Worm (Caenorhabditis elegans) whole organism, L4 larva: ENCODE measurements around the gene skr-19.

ENCODE experiments used
- F10B5.3 ChIP-seq: sonication (generic microtip); optimal IDR thresholded peaks from 2 replicates; lab custom pipeline; 2016; ENCODE audit warnings: mild to moderate bottlenecking, missing genetic modification characterization, missing compliant biosample characterization
- F37D6.2 ChIP-seq: sonication (generic microtip); optimal IDR thresholded peaks from 2 replicates; lab custom pipeline; 2016; ENCODE audit warnings: mild to moderate bottlenecking, missing genetic modification characterization, missing compliant biosample characterization
- F44E2.7 ChIP-seq: fragments of 200-800 bp; sonication (Bioruptor generic); IDR thresholded peaks from 2 replicates; pipeline ENCODE4 v2.1.2; 2022; ENCODE audit warnings: missing genetic modification characterization, missing compliant biosample characterization
- F49E8.2 ChIP-seq: sonication (generic microtip); optimal IDR thresholded peaks from 2 replicates; lab custom pipeline; 2016; ENCODE audit warnings: missing compliant biosample characterization, mild to moderate bottlenecking, missing genetic modification characterization, borderline replicate concordance
- T20F7.1 ChIP-seq: fragments of 200-800 bp; sonication (Bioruptor generic); optimal IDR thresholded peaks from 2 replicates; lab custom pipeline; 2018; ENCODE audit warnings: mild to moderate bottlenecking, missing genetic modification characterization, missing compliant biosample characterization
- Y105C5A.15 ChIP-seq: fragments of 200-800 bp; sonication (Bioruptor generic); IDR thresholded peaks from 2 replicates; pipeline ENCODE4 v1.3.6; 2022; ENCODE audit warnings: missing genetic modification characterization, missing compliant biosample characterization
- Y75B8A.6 ChIP-seq: fragments of 200-800 bp; sonication (Bioruptor generic); IDR thresholded peaks from 2 replicates; pipeline ENCODE4 v1.3.6; 2022; ENCODE audit warnings: missing genetic modification reagents, missing genetic modification characterization, missing compliant biosample characterization
- ZK546.5 ChIP-seq, 2 experiments: sonication (generic microtip); optimal IDR thresholded peaks; 2 replicates each; lab custom pipeline; 2017; ENCODE audit warnings: missing biosample characterization in 2 of 2, missing genetic modification characterization in 2 of 2
- aly-2 ChIP-seq: sonication (generic microtip); optimal IDR thresholded peaks from 2 replicates; lab custom pipeline; 2018; ENCODE audit warnings: missing biosample characterization, missing genetic modification characterization
- arid-1 ChIP-seq: fragments of 200-800 bp; sonication (Bioruptor generic); conservative IDR thresholded peaks from 2 replicates; pipeline ENCODE4 v1.3.6; 2022; ENCODE audit warnings: missing genetic modification reagents, missing genetic modification characterization, missing compliant biosample characterization
- attf-4 ChIP-seq: sonication (generic microtip); optimal IDR thresholded peaks from 3 replicates; lab custom pipeline; 2017; ENCODE audit warnings: missing biosample characterization, missing genetic modification characterization
- ceh-28 ChIP-seq: fragments of 150-350 bp; optimal IDR thresholded peaks from 2 replicates; lab custom pipeline; 2014; ENCODE audit warnings: missing biosample characterization, missing genetic modification reagents, missing genetic modification characterization
- ceh-44 ChIP-seq: fragments of 200-800 bp; sonication (Bioruptor generic); IDR thresholded peaks from 2 replicates; pipeline ENCODE4 v1.3.6; 2022; ENCODE audit warnings: missing genetic modification reagents, missing genetic modification characterization, missing compliant biosample characterization
- ceh-82 ChIP-seq: sonication (generic microtip); optimal IDR thresholded peaks from 2 replicates; lab custom pipeline; 2017; ENCODE audit warnings: missing biosample characterization, missing genetic modification characterization
- ctbp-1 ChIP-seq: fragments of 200-800 bp; sonication (Bioruptor generic); IDR thresholded peaks from 2 replicates; pipeline ENCODE4 v1.3.6; 2022; ENCODE audit warnings: missing genetic modification reagents, missing genetic modification characterization, missing compliant biosample characterization
- daf-12 ChIP-seq: fragments of 150-350 bp; optimal IDR thresholded peaks from 2 replicates; lab custom pipeline; 2014; ENCODE audit warnings: missing biosample characterization, missing genetic modification reagents, missing genetic modification characterization
- dpl-1 ChIP-seq: fragments of 150-350 bp; optimal IDR thresholded peaks from 2 replicates; lab custom pipeline; 2014; ENCODE audit warnings: missing biosample characterization, missing genetic modification reagents, missing genetic modification characterization
- dve-1 ChIP-seq: sonication (generic microtip); optimal IDR thresholded peaks from 2 replicates; lab custom pipeline; 2017; ENCODE audit warnings: antibody characterized with exemption, mild to moderate bottlenecking, missing genetic modification characterization, missing compliant biosample characterization; ENCODE audit not compliant: insufficient read depth
- gei-8 ChIP-seq: fragments of 200-800 bp; sonication (Bioruptor generic); optimal IDR thresholded peaks from 2 replicates; lab custom pipeline; 2018; ENCODE audit warnings: mild to moderate bottlenecking, missing genetic modification characterization, missing compliant biosample characterization
- hlh-11 ChIP-seq: fragments of 200-800 bp; sonication (Bioruptor generic); optimal IDR thresholded peaks from 2 replicates; lab custom pipeline; 2018; ENCODE audit warnings: mild to moderate bottlenecking, missing genetic modification characterization, missing compliant biosample characterization
- lin-1 ChIP-seq: fragments of 200-800 bp; sonication (Bioruptor generic); IDR thresholded peaks from 2 replicates; pipeline ENCODE4 v1.3.6; 2022; ENCODE audit warnings: missing genetic modification reagents, missing genetic modification characterization, missing compliant biosample characterization
- lin-15B ChIP-seq: fragments of 150-350 bp; sonication (generic microtip); optimal IDR thresholded peaks from 3 replicates; lab custom pipeline; 2014; ENCODE audit warnings: missing biosample characterization, missing genetic modification characterization
- lsy-2 ChIP-seq, 2 experiments: fragments of 150-350 bp in 1 of 2; sonication (generic microtip) in 1 of 2; optimal IDR thresholded peaks; 2 replicates each; lab custom pipeline; 2014 to 2017; ENCODE audit warnings: missing biosample characterization in 2 of 2, missing genetic modification characterization in 2 of 2
- madf-5 ChIP-seq, 2 experiments: fragments of 200-800 bp; sonication (Bioruptor generic); IDR thresholded peaks; 2 replicates each; pipeline ENCODE4 v1.3.6; 2022; ENCODE audit warnings: missing compliant biosample characterization in 2 of 2, missing genetic modification characterization in 2 of 2
- madf-9 ChIP-seq: fragments of 200-800 bp; sonication (Bioruptor generic); conservative IDR thresholded peaks from 2 replicates; pipeline ENCODE4 v1.3.6; 2022; ENCODE audit warnings: missing genetic modification reagents, missing genetic modification characterization, missing compliant biosample characterization
- mdt-29 ChIP-seq: fragments of 200-800 bp; sonication (Bioruptor generic); IDR thresholded peaks from 2 replicates; pipeline ENCODE4 v1.3.6; 2022; ENCODE audit warnings: missing genetic modification reagents, missing genetic modification characterization, missing compliant biosample characterization
- mes-2 ChIP-seq: sonication (generic microtip); optimal IDR thresholded peaks from 2 replicates; lab custom pipeline; 2016; ENCODE audit warnings: missing genotype, mild to moderate bottlenecking, missing genetic modification characterization, missing compliant biosample characterization; ENCODE audit not compliant: poor library complexity, severe bottlenecking
- mxl-2 ChIP-seq: fragments of 200-800 bp; sonication (Bioruptor generic); conservative IDR thresholded peaks from 2 replicates; pipeline ENCODE4 v1.3.6; 2022; ENCODE audit warnings: missing genetic modification reagents, missing genetic modification characterization, missing compliant biosample characterization
- nhr-10 ChIP-seq: fragments of 150-350 bp; optimal IDR thresholded peaks from 2 replicates; lab custom pipeline; 2014; ENCODE audit warnings: missing biosample characterization, missing genetic modification characterization
- nhr-102 ChIP-seq: sonication (generic microtip); optimal IDR thresholded peaks from 2 replicates; lab custom pipeline; 2016; ENCODE audit warnings: mild to moderate bottlenecking, missing genetic modification characterization, moderate library complexity, missing compliant biosample characterization
- nhr-11 ChIP-seq: fragments of 150-350 bp; optimal IDR thresholded peaks from 2 replicates; lab custom pipeline; 2014; ENCODE audit warnings: missing biosample characterization, missing genetic modification characterization
- nhr-111 ChIP-seq: fragments of 200-800 bp; sonication (Bioruptor generic); optimal IDR thresholded peaks from 2 replicates; lab custom pipeline; 2018; ENCODE audit warnings: mild to moderate bottlenecking, missing genetic modification characterization, missing compliant biosample characterization
- nhr-25 ChIP-seq: sonication (generic microtip); optimal IDR thresholded peaks from 2 replicates; lab custom pipeline; 2017; ENCODE audit warnings: missing genetic modification characterization, mild to moderate bottlenecking, missing compliant biosample characterization, antibody characterized with exemption, moderate library complexity, borderline replicate concordance; ENCODE audit not compliant: insufficient read depth
- nhr-28 ChIP-seq: fragments of 150-350 bp; optimal IDR thresholded peaks from 2 replicates; lab custom pipeline; 2014; ENCODE audit warnings: missing biosample characterization, missing genetic modification characterization
- nhr-6 ChIP-seq: fragments of 150-350 bp; optimal IDR thresholded peaks from 2 replicates; lab custom pipeline; 2014; ENCODE audit warnings: missing biosample characterization, missing genetic modification characterization
- nhr-76 ChIP-seq: fragments of 150-350 bp; optimal IDR thresholded peaks from 2 replicates; lab custom pipeline; 2014; ENCODE audit warnings: missing biosample characterization, missing genetic modification characterization
- nhr-77 ChIP-seq: fragments of 150-350 bp; optimal IDR thresholded peaks from 2 replicates; lab custom pipeline; 2014; ENCODE audit warnings: missing biosample characterization, missing genetic modification characterization
- pha-4 ChIP-seq, 2 experiments: fragments of 150-350 bp in 1 of 2; fragments of 200-800 bp in 1 of 2; sonication (Bioruptor generic) in 1 of 2; IDR thresholded peaks in 1 of 2; optimal IDR thresholded peaks in 1 of 2; 2 replicates each; pipeline versions ENCODE4 v1.3.6 to Lab custom; 2014 to 2022; ENCODE audit warnings: missing genetic modification characterization in 2 of 2, missing genetic modification reagents in 2 of 2, missing biosample characterization in 1 of 2, missing compliant biosample characterization in 1 of 2
- php-3 ChIP-seq: fragments of 200-800 bp; sonication (Bioruptor generic); IDR thresholded peaks from 2 replicates; pipeline ENCODE4 v1.3.6; 2022; ENCODE audit warnings: missing genetic modification reagents, missing genetic modification characterization, missing compliant biosample characterization
- pqm-1 ChIP-seq: sonication (generic microtip); optimal IDR thresholded peaks from 2 replicates; lab custom pipeline; 2017; ENCODE audit warnings: missing biosample characterization, missing genetic modification characterization
- rbr-2 ChIP-seq: sonication (generic microtip); optimal IDR thresholded peaks from 2 replicates; lab custom pipeline; 2016; ENCODE audit warnings: missing genotype, missing genetic modification characterization, missing compliant biosample characterization
- saeg-2 ChIP-seq: fragments of 200-800 bp; sonication (Bioruptor generic); IDR thresholded peaks from 2 replicates; pipeline ENCODE4 v1.3.6; 2022; ENCODE audit warnings: missing genetic modification reagents, missing genetic modification characterization, missing compliant biosample characterization
- set-16 ChIP-seq: fragments of 200-800 bp; sonication (Bioruptor generic); IDR thresholded peaks from 2 replicates; pipeline ENCODE4 v1.3.6; 2022; ENCODE audit warnings: missing genetic modification reagents, missing genetic modification characterization, missing compliant biosample characterization
- skn-1 ChIP-seq: fragments of 150-350 bp; optimal IDR thresholded peaks from 2 replicates; lab custom pipeline; 2014; ENCODE audit warnings: missing biosample characterization, missing genetic modification characterization
- spr-3 ChIP-seq: fragments of 200-800 bp; sonication (Bioruptor generic); optimal IDR thresholded peaks from 2 replicates; lab custom pipeline; 2018; ENCODE audit warnings: mild to moderate bottlenecking, missing genetic modification characterization, missing compliant biosample characterization
- tag-97 ChIP-seq: fragments of 200-800 bp; sonication (Bioruptor generic); IDR thresholded peaks from 2 replicates; pipeline ENCODE4 v1.3.6; 2022; ENCODE audit warnings: missing genetic modification characterization, missing compliant biosample characterization
- unc-130 ChIP-seq: sonication (generic microtip); optimal IDR thresholded peaks from 2 replicates; lab custom pipeline; 2016; ENCODE audit warnings: missing genetic modification reagents, missing genetic modification characterization, missing compliant biosample characterization
- zfp-2 ChIP-seq: sonication (generic microtip); optimal IDR thresholded peaks from 2 replicates; lab custom pipeline; 2016; ENCODE audit warnings: mild to moderate bottlenecking, missing genetic modification characterization, missing compliant biosample characterization
- zip-11 ChIP-seq: fragments of 200-800 bp; sonication (Bioruptor generic); IDR thresholded peaks from 2 replicates; pipeline ENCODE4 v1.3.6; 2022; ENCODE audit warnings: missing genetic modification characterization, missing compliant biosample characterization
- zip-2 ChIP-seq: fragments of 150-350 bp; optimal IDR thresholded peaks from 2 replicates; lab custom pipeline; 2014; ENCODE audit warnings: missing biosample characterization, missing genetic modification characterization
- ztf-7 ChIP-seq: fragments of 150-350 bp; optimal IDR thresholded peaks from 2 replicates; lab custom pipeline; 2014; ENCODE audit warnings: missing biosample characterization, missing genetic modification characterization

The skr-19 gene

DNA sequence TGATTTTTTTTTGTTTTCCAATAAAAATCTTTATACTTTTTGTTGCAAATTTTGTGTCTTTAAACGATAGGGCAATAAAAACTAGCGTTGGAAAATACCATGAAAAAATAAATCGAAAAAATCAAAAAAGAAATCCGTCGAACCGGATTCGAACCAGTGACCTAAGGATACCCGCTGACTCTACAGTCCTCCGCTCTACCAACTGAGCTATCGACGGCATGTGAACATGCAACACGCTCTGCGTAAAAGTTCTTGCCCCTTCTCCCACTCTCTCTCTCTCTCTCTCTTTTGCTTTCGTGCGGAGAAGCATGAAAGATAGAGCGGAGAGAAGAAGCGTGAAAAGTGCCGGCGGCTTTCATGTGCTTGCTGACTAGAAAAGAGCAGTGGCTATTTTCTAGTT is 40.0 kb upstream of the skr-19 start (continued):
- TF ChIP-seq ztf-7 (tag; lab: Kevin White, UChicago) (peak; percentile 76), mes-2 (no peak), pqm-1 (tag; lab: Kevin White, UChicago) (no peak), Y75B8A.6 (GFP tag; lab: Robert Waterston, UW) (peak; percentile 79; the same call in 1 of the 2 replicates), nhr-76 (no peak), spr-3 (peak; percentile 15), nhr-102 (tag; lab: Kevin White, UChicago) (peak; percentile 70), ceh-44 (GFP tag; lab: Robert Waterston, UW) (peak; percentile 44; the same call in 1 of the 2 replicates), ceh-82 (tag; lab: Kevin White, UChicago) (no peak), T20F7.1 (no peak), mxl-2 (GFP tag; lab: Robert Waterston, UW) (peak; percentile 79; the same call in 1 of the 2 replicates), ceh-28 (tag; lab: Kevin White, UChicago) (no peak), tag-97 (no peak), lin-1 (GFP tag; lab: Robert Waterston, UW) (peak; percentile 67; the same call in 1 of the 2 replicates), dve-1 (tag; lab: Kevin White, UChicago) (peak; percentile 70), lsy-2 (tag; optimal IDR thresholded peaks at IDR 0.05; lab: Kevin White, UChicago) (no peak), daf-12 (no peak), set-16 (GFP tag; lab: Robert Waterston, UW) (no peak), nhr-77 (peak; percentile 22), arid-1 (GFP tag; lab: Robert Waterston, UW) (peak; percentile 93), F49E8.2 (tag; lab: Kevin White, UChicago) (peak; percentile 39), nhr-10 (no peak), gei-8 (peak; percentile 62), Y105C5A.15 (GFP tag; lab: Robert Waterston, UW) (peak; percentile 62; the same call in 1 of the 2 replicates), skn-1 (tag; lab: Kevin White, UChicago) (no peak), zfp-2 (no peak), saeg-2 (GFP tag; lab: Robert Waterston, UW) (peak; percentile 77), madf-9 (GFP tag; lab: Robert Waterston, UW) (peak; percentile 90), dpl-1 (GFP tag; lab: Kevin White, UChicago) (no peak), php-3 (GFP tag; lab: Robert Waterston, UW) (peak; percentile 76), F37D6.2 (tag; lab: Kevin White, UChicago) (peak; percentile 59), zip-2 (tag; lab: Kevin White, UChicago) (peak; percentile 40), F44E2.7 (GFP tag; lab: Robert Waterston, UW) (peak; percentile 91), unc-130 (GFP tag; lab: Kevin White, UChicago) (peak; percentile 14), nhr-11 (tag; lab: Kevin White, UChicago) (no peak), lin-15B (tag; lab: Kevin White, UChicago) (no peak), ctbp-1 (GFP tag; lab: Robert Waterston, UW) (peak; percentile 82), attf-4 (tag; lab: Kevin White, UChicago) (no peak), zip-11 (GFP tag; lab: Robert Waterston, UW) (peak; percentile 65; the same call in 1 of the 2 replicates), pha-4 (GFP tag; IDR thresholded peaks at IDR 0.05; lab: Robert Waterston, UW) (peak; percentile 89), pha-4 (tag; optimal IDR thresholded peaks at IDR 0.05; lab: Kevin White, UChicago) (no peak), ZK546.5 (tag; optimal IDR thresholded peaks at IDR 0.05; lab: Kevin White, UChicago) (no peak), nhr-6 (tag; lab: Kevin White, UChicago) (no peak), nhr-111 (peak; percentile 61), aly-2 (tag; lab: Kevin White, UChicago) (no peak), nhr-28 (tag; lab: Kevin White, UChicago) (peak; percentile 46), mdt-29 (GFP tag; lab: Robert Waterston, UW) (peak; percentile 83), F10B5.3 (peak; percentile 53), rbr-2 (tag; lab: Kevin White, UChicago) (peak; percentile 64), madf-5 (GFP tag; IDR thresholded peaks at IDR 0.05; lab: Robert Waterston, UW) (peak; percentile 54 to 81; a peak in 2 of 4 replicates), nhr-25 (tag; lab: Kevin White, UChicago) (no peak), hlh-11 (tag; lab: Kevin White, UChicago) (peak; percentile 41)
